Worm (Caenorhabditis elegans) whole organism, midembryonic: Measurements from ENCODE around the gene F09E10.5.

Experiments
- med-1 ChIP-seq: sonication (generic microtip); optimal IDR thresholded peaks from 2 replicates; lab custom pipeline; 2017; ENCODE audit warnings: missing genetic modification characterization, mild to moderate bottlenecking, missing compliant biosample characterization, antibody characterized with exemption, missing genetic modification reagents; ENCODE audit not compliant: insufficient read depth
- ztf-23 ChIP-seq: fragments of 200-800 bp; sonication (Bioruptor generic); IDR thresholded peaks from 2 replicates; pipeline ENCODE4 v1.3.6; 2022; ENCODE audit warnings: missing genetic modification reagents, missing genetic modification characterization, missing compliant biosample characterization
- ztf-29 ChIP-seq: fragments of 200-800 bp; sonication (Bioruptor generic); IDR thresholded peaks from 2 replicates; pipeline ENCODE4 v1.3.6; 2022; ENCODE audit warnings: missing genetic modification reagents, missing genetic modification characterization, missing compliant biosample characterization

- TF ChIP-seq med-1 (GFP tag; lab: Kevin White, UChicago) (no peak), ztf-23 (no peak), ztf-29 (GFP tag; lab: Robert Waterston, UW) (no peak)
Measured at ce11 chrX:1497581-1497980, 3.4 kb upstream of the F09E10.5 start, which contains the start of gene F09E10.6.
